Worm (Caenorhabditis elegans) whole organism, young adult: ENCODE measurements around the gene plc-2.

Experiments used
- athp-1 ChIP-seq: sonication (generic microtip); optimal IDR thresholded peaks from 2 replicates; lab custom pipeline; 2017; ENCODE audit warnings: mild to moderate bottlenecking, missing genetic modification characterization, missing compliant biosample characterization
- efl-1 ChIP-seq: fragments of 150-350 bp; optimal IDR thresholded peaks from 2 replicates; lab custom pipeline; 2014; ENCODE audit warnings: missing biosample characterization, missing genetic modification reagents, missing genetic modification characterization

ce11 chrV:15223668-15224067, 31.3 kb downstream of the plc-2 start, which contains the start of gene srw-24:
- TF ChIP-seq athp-1 (tag; lab: Kevin White, UChicago), result no peak
- TF ChIP-seq efl-1 (GFP tag; lab: Kevin White, UChicago), result no peak
